Worm (Caenorhabditis elegans) whole organism, L2 larva: ENCODE measurements around the gene vps-45.

Experiments
- elt-1 ChIP-seq: fragments of 150-350 bp; optimal IDR thresholded peaks from 2 replicates; lab custom pipeline; 2014; ENCODE audit warnings: missing biosample characterization, missing genetic modification characterization
- elt-3 ChIP-seq: sonication (generic microtip); optimal IDR thresholded peaks from 2 replicates; lab custom pipeline; 2017; ENCODE audit warnings: missing biosample characterization, missing genetic modification characterization
- fos-1 ChIP-seq: fragments of 150-350 bp; optimal IDR thresholded peaks from 2 replicates; lab custom pipeline; 2014; ENCODE audit warnings: missing biosample characterization, missing genetic modification characterization
- nhr-77 ChIP-seq: fragments of 150-350 bp; optimal IDR thresholded peaks from 2 replicates; lab custom pipeline; 2014; ENCODE audit warnings: missing biosample characterization, missing genetic modification characterization

DNA sequence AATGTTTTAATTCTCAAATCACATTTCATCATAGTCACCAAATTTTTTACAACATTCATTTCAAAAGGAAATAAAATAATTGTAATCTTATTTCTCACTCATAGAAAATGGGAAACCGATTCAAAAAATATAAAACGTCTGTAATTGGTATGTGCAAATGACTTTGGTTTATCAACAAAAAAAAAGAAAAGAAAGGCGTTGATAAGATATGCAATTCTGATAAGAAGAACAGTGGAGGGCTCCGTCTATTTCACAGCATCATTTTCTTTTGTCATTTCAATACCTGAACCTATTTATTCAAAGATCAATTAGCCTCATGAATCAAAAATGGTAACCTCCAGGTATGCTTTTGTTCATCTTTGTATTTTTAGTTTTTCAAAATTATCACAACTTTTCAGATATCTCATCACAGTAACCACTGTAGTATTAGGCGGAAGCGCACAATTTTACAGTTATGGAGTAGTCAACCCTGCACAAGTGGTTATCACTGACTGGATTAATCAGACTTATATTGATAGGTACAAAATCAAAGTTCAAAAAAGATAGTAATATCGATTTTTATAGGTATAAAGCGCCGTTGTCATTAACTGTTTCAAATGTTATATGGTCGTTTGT, 36.3 kb downstream of the vps-45 start, which contains the start of gene F53H8.3:
- TF ChIP-seq nhr-77 (tag; lab: Kevin White, UChicago), result no peak
- no peak for TF ChIP-seq elt-1 (tag; lab: Kevin White, UChicago)
- no peak for TF ChIP-seq elt-3 (tag; lab: Kevin White, UChicago)
- TF ChIP-seq fos-1 (tag; lab: Kevin White, UChicago), result peak; percentile 75
